Fruit fly (Drosophila melanogaster): ENCODE data around the gene CG32793.

DNA sequence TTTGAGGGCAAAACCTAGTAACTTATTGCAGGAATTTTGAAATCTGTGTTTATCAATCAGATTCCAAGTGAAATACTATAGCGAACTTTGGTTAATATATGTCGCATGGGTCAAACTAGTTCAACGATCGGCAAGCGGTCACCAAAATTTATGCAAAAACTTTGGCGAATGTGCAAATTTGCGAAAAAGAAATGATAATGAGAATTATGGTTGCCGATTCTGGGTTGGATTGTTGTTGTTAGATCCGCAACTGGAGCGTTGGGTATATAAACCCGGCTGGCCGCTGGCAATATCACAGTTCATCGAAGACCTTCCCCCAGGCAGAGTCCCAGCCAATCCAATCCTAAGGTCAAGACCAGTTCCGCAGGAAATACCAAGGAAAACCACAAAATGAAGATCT, 13.5 kb downstream of the CG32793 start, which contains the start of gene CG14422:
- no peak for TF ChIP-seq CG10669 (GFP tag; optimal IDR thresholded peaks at IDR 0.05)
- no peak for TF ChIP-seq CG32006 (GFP tag; optimal IDR thresholded peaks at IDR 0.05)
- no peak for TF ChIP-seq Sox14 (GFP tag; optimal IDR thresholded peaks at IDR 0.05)
- no peak for TF ChIP-seq achi (GFP tag; optimal IDR thresholded peaks at IDR 0.05)
